Worm (Caenorhabditis elegans) whole organism, L4 larva: ENCODE measurements around the gene pho-13.

Experiments
- F10B5.3 ChIP-seq: sonication (generic microtip); optimal IDR thresholded peaks from 2 replicates; lab custom pipeline; 2016; ENCODE audit warnings: mild to moderate bottlenecking, missing genetic modification characterization, missing compliant biosample characterization
- F26F4.8 ChIP-seq: fragments of 200-800 bp; sonication (Bioruptor generic); conservative IDR thresholded peaks from 2 replicates; pipeline ENCODE4 v1.3.6; 2022; ENCODE audit warnings: missing genetic modification characterization, missing compliant biosample characterization
- F37D6.2 ChIP-seq: sonication (generic microtip); optimal IDR thresholded peaks from 2 replicates; lab custom pipeline; 2016; ENCODE audit warnings: mild to moderate bottlenecking, missing genetic modification characterization, missing compliant biosample characterization
- F49E8.2 ChIP-seq: sonication (generic microtip); optimal IDR thresholded peaks from 2 replicates; lab custom pipeline; 2016; ENCODE audit warnings: missing compliant biosample characterization, mild to moderate bottlenecking, missing genetic modification characterization, borderline replicate concordance
- R02D3.7 ChIP-seq: fragments of 150-350 bp; sonication (generic microtip); optimal IDR thresholded peaks from 3 replicates; lab custom pipeline; 2014; ENCODE audit warnings: missing biosample characterization, missing genetic modification characterization
- T20F7.1 ChIP-seq: fragments of 200-800 bp; sonication (Bioruptor generic); optimal IDR thresholded peaks from 2 replicates; lab custom pipeline; 2018; ENCODE audit warnings: mild to moderate bottlenecking, missing genetic modification characterization, missing compliant biosample characterization
- T26A8.4 ChIP-seq: fragments of 200-800 bp; sonication (Bioruptor generic); IDR thresholded peaks from 2 replicates; pipeline ENCODE4 v1.3.6; 2022; ENCODE audit warnings: missing genetic modification characterization, missing compliant biosample characterization
- Y75B8A.6 ChIP-seq: fragments of 200-800 bp; sonication (Bioruptor generic); IDR thresholded peaks from 2 replicates; pipeline ENCODE4 v1.3.6; 2022; ENCODE audit warnings: missing genetic modification reagents, missing genetic modification characterization, missing compliant biosample characterization
- aha-1 ChIP-seq: fragments of 150-350 bp; peaks from one replicate; lab custom pipeline; 2014; ENCODE audit warnings: missing biosample characterization, missing genetic modification characterization
- ama-1 ChIP-seq: fragments of 150-350 bp; optimal IDR thresholded peaks from 2 replicates; lab custom pipeline; 2014; ENCODE audit warnings: inconsistent platforms, mixed read lengths
- arid-1 ChIP-seq: fragments of 200-800 bp; sonication (Bioruptor generic); conservative IDR thresholded peaks from 2 replicates; pipeline ENCODE4 v1.3.6; 2022; ENCODE audit warnings: missing genetic modification reagents, missing genetic modification characterization, missing compliant biosample characterization
- ceh-44 ChIP-seq: fragments of 200-800 bp; sonication (Bioruptor generic); IDR thresholded peaks from 2 replicates; pipeline ENCODE4 v1.3.6; 2022; ENCODE audit warnings: missing genetic modification reagents, missing genetic modification characterization, missing compliant biosample characterization
- ceh-62 ChIP-seq: sonication (generic microtip); optimal IDR thresholded peaks from 2 replicates; lab custom pipeline; 2017; ENCODE audit warnings: missing biosample characterization, missing genetic modification characterization
- ces-1 ChIP-seq: fragments of 150-350 bp; sonication (generic microtip); optimal IDR thresholded peaks from 4 replicates; lab custom pipeline; 2014; ENCODE audit warnings: missing biosample characterization, missing genetic modification reagents, missing genetic modification characterization
- daf-12 ChIP-seq: fragments of 150-350 bp; optimal IDR thresholded peaks from 2 replicates; lab custom pipeline; 2014; ENCODE audit warnings: missing biosample characterization, missing genetic modification reagents, missing genetic modification characterization
- daf-16 ChIP-seq, 3 experiments: sonication (generic microtip); optimal IDR thresholded peaks; 2 replicates each; lab custom pipeline; 2016 to 2017; ENCODE audit warnings: missing genetic modification characterization in 3 of 3, missing genetic modification reagents in 3 of 3, mild to moderate bottlenecking in 2 of 3, missing compliant biosample characterization in 2 of 3, missing biosample characterization in 1 of 3, moderate library complexity in 1 of 3
- daf-8 ChIP-seq: fragments of 200-800 bp; sonication (Bioruptor generic); IDR thresholded peaks from 2 replicates; pipeline ENCODE4 v1.3.6; 2022; ENCODE audit warnings: missing genetic modification characterization, missing compliant biosample characterization
- dmd-6 ChIP-seq: fragments of 200-800 bp; sonication (Bioruptor generic); IDR thresholded peaks from 2 replicates; pipeline ENCODE4 v1.3.6; 2022; ENCODE audit warnings: missing genetic modification reagents, missing genetic modification characterization, missing compliant biosample characterization
- dmd-8 ChIP-seq: fragments of 200-800 bp; sonication (Bioruptor generic); IDR thresholded peaks from 2 replicates; pipeline ENCODE4 v1.3.6; 2022; ENCODE audit warnings: missing genetic modification characterization, missing compliant biosample characterization
- duxl-1 ChIP-seq: sonication (generic microtip); optimal IDR thresholded peaks from 2 replicates; lab custom pipeline; 2016; ENCODE audit warnings: mild to moderate bottlenecking, missing genetic modification characterization, moderate library complexity, missing compliant biosample characterization; ENCODE audit not compliant: poor library complexity
- dve-1 ChIP-seq: sonication (generic microtip); optimal IDR thresholded peaks from 2 replicates; lab custom pipeline; 2017; ENCODE audit warnings: antibody characterized with exemption, mild to moderate bottlenecking, missing genetic modification characterization, missing compliant biosample characterization; ENCODE audit not compliant: insufficient read depth
- egl-27 ChIP-seq: sonication (generic microtip); optimal IDR thresholded peaks from 3 replicates; lab custom pipeline; 2017; ENCODE audit warnings: missing biosample characterization, missing genetic modification reagents, missing genetic modification characterization
- egl-43 ChIP-seq: fragments of 200-800 bp; sonication (Bioruptor generic); IDR thresholded peaks from 2 replicates; pipeline ENCODE4 v1.3.6; 2022; ENCODE audit warnings: missing genetic modification reagents, missing genetic modification characterization, missing compliant biosample characterization
- gei-8 ChIP-seq: fragments of 200-800 bp; sonication (Bioruptor generic); optimal IDR thresholded peaks from 2 replicates; lab custom pipeline; 2018; ENCODE audit warnings: mild to moderate bottlenecking, missing genetic modification characterization, missing compliant biosample characterization
- lin-1 ChIP-seq: fragments of 200-800 bp; sonication (Bioruptor generic); IDR thresholded peaks from 2 replicates; pipeline ENCODE4 v1.3.6; 2022; ENCODE audit warnings: missing genetic modification reagents, missing genetic modification characterization, missing compliant biosample characterization
- lin-13 ChIP-seq: fragments of 150-350 bp; optimal IDR thresholded peaks from 2 replicates; lab custom pipeline; 2014; ENCODE audit warnings: missing biosample characterization, missing genetic modification reagents, missing genetic modification characterization
- lin-38 ChIP-seq: fragments of 200-800 bp; sonication (Bioruptor generic); IDR thresholded peaks from 2 replicates; pipeline ENCODE4 v1.3.6; 2022; ENCODE audit warnings: missing genetic modification reagents, missing genetic modification characterization, missing compliant biosample characterization
- lsy-2 ChIP-seq, 2 experiments: fragments of 150-350 bp in 1 of 2; sonication (generic microtip) in 1 of 2; optimal IDR thresholded peaks; 2 replicates each; lab custom pipeline; 2014 to 2017; ENCODE audit warnings: missing biosample characterization in 2 of 2, missing genetic modification characterization in 2 of 2
- madf-9 ChIP-seq: fragments of 200-800 bp; sonication (Bioruptor generic); conservative IDR thresholded peaks from 2 replicates; pipeline ENCODE4 v1.3.6; 2022; ENCODE audit warnings: missing genetic modification reagents, missing genetic modification characterization, missing compliant biosample characterization
- mdt-29 ChIP-seq: fragments of 200-800 bp; sonication (Bioruptor generic); IDR thresholded peaks from 2 replicates; pipeline ENCODE4 v1.3.6; 2022; ENCODE audit warnings: missing genetic modification reagents, missing genetic modification characterization, missing compliant biosample characterization
- mep-1 ChIP-seq: fragments of 150-350 bp; sonication (generic microtip); optimal IDR thresholded peaks from 3 replicates; lab custom pipeline; 2014; ENCODE audit warnings: missing biosample characterization, missing genetic modification characterization
- mes-2 ChIP-seq: sonication (generic microtip); optimal IDR thresholded peaks from 2 replicates; lab custom pipeline; 2016; ENCODE audit warnings: missing genotype, mild to moderate bottlenecking, missing genetic modification characterization, missing compliant biosample characterization; ENCODE audit not compliant: poor library complexity, severe bottlenecking
- nhr-28 ChIP-seq: fragments of 150-350 bp; optimal IDR thresholded peaks from 2 replicates; lab custom pipeline; 2014; ENCODE audit warnings: missing biosample characterization, missing genetic modification characterization
- nhr-42 ChIP-seq: fragments of 200-800 bp; sonication (Bioruptor generic); IDR thresholded peaks from 2 replicates; pipeline ENCODE4 v1.3.6; 2022; ENCODE audit warnings: missing genetic modification characterization, missing compliant biosample characterization
- nhr-77 ChIP-seq: fragments of 150-350 bp; optimal IDR thresholded peaks from 2 replicates; lab custom pipeline; 2014; ENCODE audit warnings: missing biosample characterization, missing genetic modification characterization
- php-3 ChIP-seq: fragments of 200-800 bp; sonication (Bioruptor generic); IDR thresholded peaks from 2 replicates; pipeline ENCODE4 v1.3.6; 2022; ENCODE audit warnings: missing genetic modification reagents, missing genetic modification characterization, missing compliant biosample characterization
- sdz-12 ChIP-seq: fragments of 200-800 bp; sonication (Bioruptor generic); optimal IDR thresholded peaks from 2 replicates; lab custom pipeline; 2018; ENCODE audit warnings: mild to moderate bottlenecking, missing genetic modification characterization, missing compliant biosample characterization
- snpc-1.2 ChIP-seq: fragments of 200-800 bp; sonication (Bioruptor generic); IDR thresholded peaks from 2 replicates; pipeline ENCODE4 v1.3.6; 2022; ENCODE audit warnings: missing genetic modification reagents, missing genetic modification characterization, missing compliant biosample characterization
- spr-1 ChIP-seq: sonication (generic microtip); optimal IDR thresholded peaks from 2 replicates; lab custom pipeline; 2016; ENCODE audit warnings: mild to moderate bottlenecking, missing genetic modification characterization, missing compliant biosample characterization
- spr-3 ChIP-seq: fragments of 200-800 bp; sonication (Bioruptor generic); optimal IDR thresholded peaks from 2 replicates; lab custom pipeline; 2018; ENCODE audit warnings: mild to moderate bottlenecking, missing genetic modification characterization, missing compliant biosample characterization
- unc-130 ChIP-seq: sonication (generic microtip); optimal IDR thresholded peaks from 2 replicates; lab custom pipeline; 2016; ENCODE audit warnings: missing genetic modification reagents, missing genetic modification characterization, missing compliant biosample characterization
- unc-62 ChIP-seq, 3 experiments: fragments of 150-350 bp in 1 of 3; sonication (generic microtip); optimal IDR thresholded peaks in 2 of 3; peaks in 1 of 3; 1 replicate in 1 of 3; 2 replicates in 2 of 3; lab custom pipeline; 2014 to 2017; ENCODE audit warnings: missing biosample characterization in 3 of 3, missing genetic modification characterization in 3 of 3, missing genetic modification reagents in 3 of 3, missing genotype in 1 of 3
- zag-1 ChIP-seq: fragments of 150-350 bp; optimal IDR thresholded peaks from 2 replicates; lab custom pipeline; 2014; ENCODE audit warnings: missing biosample characterization, missing genetic modification characterization
- zip-2 ChIP-seq: fragments of 150-350 bp; optimal IDR thresholded peaks from 2 replicates; lab custom pipeline; 2014; ENCODE audit warnings: missing biosample characterization, missing genetic modification characterization
- ztf-11 ChIP-seq: fragments of 150-350 bp; optimal IDR thresholded peaks from 2 replicates; lab custom pipeline; 2014; ENCODE audit warnings: missing biosample characterization, missing genetic modification characterization

Gene pho-13

ce11 chrII:8789828-8790558 lies 16.8 kb downstream of the pho-13 start, which contains the start of gene F07H5.13 (continued):
- TF ChIP-seq Y75B8A.6 (GFP tag; lab: Robert Waterston, UW) = no peak
- TF ChIP-seq duxl-1 (tag; lab: Kevin White, UChicago) = peak; percentile 30
- TF ChIP-seq ceh-44 (GFP tag; lab: Robert Waterston, UW) = no peak
- peak; percentile 83 for TF ChIP-seq mep-1
- peak; percentile 56 for TF ChIP-seq nhr-77 (tag; lab: Kevin White, UChicago)
- peak; percentile 16 for TF ChIP-seq ama-1
- TF ChIP-seq spr-1 (tag; lab: Kevin White, UChicago) = peak; percentile 24
- no peak for TF ChIP-seq ces-1 (GFP tag; lab: Kevin White, UChicago)
- TF ChIP-seq gei-8 (GFP tag; lab: Kevin White, UChicago) = peak; percentile 28
- peak; percentile 37 for TF ChIP-seq mes-2 (tag; lab: Kevin White, UChicago)
- no peak for TF ChIP-seq ceh-62
- no peak for TF ChIP-seq zag-1 (tag; lab: Kevin White, UChicago)
- no peak for TF ChIP-seq unc-62 (GFP tag; optimal IDR thresholded peaks at IDR 0.05 in 1 of 2; lab: Kevin White, UChicago)
- TF ChIP-seq unc-62 (tag; optimal IDR thresholded peaks at IDR 0.05; lab: Kevin White, UChicago) = no peak
- TF ChIP-seq egl-27 (tag; lab: Kevin White, UChicago) = no peak
- TF ChIP-seq spr-3 (GFP tag; lab: Kevin White, UChicago) = peak; percentile 6
- no peak for TF ChIP-seq R02D3.7 (tag; lab: Kevin White, UChicago)
- TF ChIP-seq snpc-1.2 (GFP tag; lab: Robert Waterston, UW) = 0 out of 2 replicates have a peak, but pooled peaks have one; percentile 9
- peak; percentile 76 for TF ChIP-seq dve-1
- no peak for TF ChIP-seq zip-2 (tag; lab: Kevin White, UChicago)
- 0 out of 2 replicates have a peak, but pooled peaks have one; percentile 12 for TF ChIP-seq php-3
- TF ChIP-seq aha-1 (tag; lab: Kevin White, UChicago) = no peak
- TF ChIP-seq mdt-29 (GFP tag; lab: Robert Waterston, UW) = no peak
- no peak for TF ChIP-seq ztf-11 (tag; lab: Kevin White, UChicago)
- TF ChIP-seq arid-1 (GFP tag; lab: Robert Waterston, UW) = peak; percentile 56
- peak; percentile 20 to 80 for TF ChIP-seq lsy-2 (tag; optimal IDR thresholded peaks at IDR 0.05; lab: Kevin White, UChicago)
- peak; percentile 40; the same call in 1 of the 2 replicates for TF ChIP-seq nhr-42 (GFP tag; lab: Robert Waterston, UW)
- TF ChIP-seq T20F7.1 (GFP tag; lab: Kevin White, UChicago) = peak; percentile 59
- peak in 1 of 2 experiments; percentile 33 for TF ChIP-seq daf-16 (GFP tag; optimal IDR thresholded peaks at IDR 0.05; lab: Kevin White, UChicago)
- peak; percentile 57 for TF ChIP-seq daf-16 (tag; optimal IDR thresholded peaks at IDR 0.05; lab: Kevin White, UChicago)
- no peak for TF ChIP-seq daf-12 (tag; lab: Kevin White, UChicago)
- TF ChIP-seq dmd-8 (GFP tag; lab: Robert Waterston, UW) = no peak
- no peak for TF ChIP-seq F26F4.8 (GFP tag; lab: Robert Waterston, UW)
- peak; percentile 0 for TF ChIP-seq F10B5.3

- no peak for TF ChIP-seq sdz-12
- TF ChIP-seq dve-1 = peak; percentile 25
Observed at ce11 chrII:8788752-8789151, 18.1 kb downstream of the pho-13 start.

DNA sequence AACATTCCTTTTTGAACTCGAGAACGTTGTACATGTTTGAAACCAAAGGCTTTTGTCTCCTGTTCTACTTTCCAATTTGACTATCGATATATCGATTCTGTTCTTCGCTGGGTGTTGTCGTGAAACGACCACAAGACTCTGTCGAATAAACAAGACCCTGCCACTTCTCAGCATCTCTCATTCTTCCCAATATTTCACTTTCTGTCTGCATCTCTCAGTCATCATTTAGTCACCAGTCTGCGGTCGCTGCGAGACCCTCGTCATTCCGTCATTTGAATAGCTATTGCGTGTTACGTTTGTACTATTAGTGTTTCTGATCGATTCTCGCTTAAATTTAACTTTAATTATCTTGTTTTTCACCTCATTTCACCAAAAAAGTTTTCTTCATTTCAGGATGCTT lies 19.4 kb downstream of the pho-13 start:
- TF ChIP-seq lin-13 (GFP tag; lab: Kevin White, UChicago) (peak; percentile 59), F49E8.2 (tag; lab: Kevin White, UChicago) (no peak), T26A8.4 (GFP tag; lab: Robert Waterston, UW) (peak; percentile 91), madf-9 (peak; percentile 50; the same call in 1 of the 2 replicates), unc-130 (GFP tag; lab: Kevin White, UChicago) (no peak), lin-1 (0 out of 2 replicates have a peak, but pooled peaks have one; percentile 63), F37D6.2 (tag; lab: Kevin White, UChicago) (peak; percentile 58), lin-38 (GFP tag; lab: Robert Waterston, UW) (peak; percentile 60; the same call in 1 of the 2 replicates), dmd-6 (GFP tag; lab: Robert Waterston, UW) (peak; percentile 91), nhr-28 (tag; lab: Kevin White, UChicago) (peak; percentile 89), lsy-2 (tag; optimal IDR thresholded peaks at IDR 0.05; lab: Kevin White, UChicago) (peak; percentile 74 to 94), snpc-1.2 (GFP tag; lab: Robert Waterston, UW) (peak; percentile 58), F26F4.8 (GFP tag; lab: Robert Waterston, UW) (no peak), egl-43 (GFP tag; lab: Robert Waterston, UW) (peak; percentile 81; the same call in 1 of the 2 replicates), unc-62 (GFP tag; optimal IDR thresholded peaks at IDR 0.05 in 1 of 2; lab: Kevin White, UChicago) (peak in 1 of 2 experiments; percentile 100), unc-62 (tag; optimal IDR thresholded peaks at IDR 0.05; lab: Kevin White, UChicago) (no peak), daf-8 (GFP tag; lab: Robert Waterston, UW) (no peak), T20F7.1 (GFP tag; lab: Kevin White, UChicago) (peak; percentile 80), php-3 (peak; percentile 81)
